Fruit fly (Drosophila melanogaster) whole organism, embryonic: Measurements from ENCODE around the gene cno.

Experiments used
- Abd-B ChIP-seq: fragments of 200-800 bp; sonication (Bioruptor generic); optimal IDR thresholded peaks from 2 replicates; lab custom pipeline; 2018; ENCODE audit warnings: missing biosample characterization, mild to moderate bottlenecking, missing genetic modification characterization, moderate library complexity
- CG10565 ChIP-seq: fragments of 200-800 bp; sonication (Bioruptor generic); optimal IDR thresholded peaks from 3 replicates; lab custom pipeline; 2016; ENCODE audit warnings: missing biosample characterization, mild to moderate bottlenecking, missing genetic modification characterization
- CG11093 ChIP-seq: fragments of 200-800 bp; sonication (Bioruptor generic); IDR thresholded peaks from 3 replicates; pipeline ENCODE4 v1.3.6; 2022; ENCODE audit warnings: missing biosample characterization, missing genetic modification characterization
- CG13296 ChIP-seq: fragments of 200-800 bp; sonication (Bioruptor generic); optimal IDR thresholded peaks from 3 replicates; lab custom pipeline; 2018; ENCODE audit warnings: missing biosample characterization, mild to moderate bottlenecking, missing genetic modification characterization
- CG14050 ChIP-seq: fragments of 200-800 bp; sonication (Bioruptor generic); IDR thresholded peaks from 3 replicates; pipeline ENCODE4 v1.3.6; 2022; ENCODE audit warnings: missing biosample characterization, missing genetic modification characterization
- CG15696 ChIP-seq: fragments of 200-800 bp; sonication (Bioruptor generic); optimal IDR thresholded peaks from 2 replicates; lab custom pipeline; 2019; ENCODE audit warnings: missing biosample characterization, mild to moderate bottlenecking, missing genetic modification characterization, moderate library complexity
- CG17359 ChIP-seq: fragments of 200-800 bp; sonication (Bioruptor generic); optimal IDR thresholded peaks from 3 replicates; lab custom pipeline; 2018; ENCODE audit warnings: missing biosample characterization, mild to moderate bottlenecking, missing genetic modification characterization, moderate library complexity
- CG17802 ChIP-seq: fragments of 200-800 bp; sonication (Bioruptor generic); optimal IDR thresholded peaks from 2 replicates; lab custom pipeline; 2018; ENCODE audit warnings: missing biosample characterization, mild to moderate bottlenecking, missing genetic modification characterization, moderate library complexity
- CG18262 ChIP-seq: fragments of 200-800 bp; optimal IDR thresholded peaks from 3 replicates; lab custom pipeline; 2019; ENCODE audit warnings: missing biosample characterization, mild to moderate bottlenecking, missing genetic modification characterization, moderate library complexity
- CG1832 ChIP-seq: fragments of 200-800 bp; sonication (Bioruptor generic); optimal IDR thresholded peaks from 2 replicates; lab custom pipeline; 2017; ENCODE audit warnings: missing biosample characterization, mild to moderate bottlenecking, missing genetic modification characterization, inconsistent platforms
- CG31365 ChIP-seq: fragments of 200-800 bp; sonication (Bioruptor generic); optimal IDR thresholded peaks from 2 replicates; lab custom pipeline; 2018; ENCODE audit warnings: missing biosample characterization, mild to moderate bottlenecking, missing genetic modification characterization
- CG32767 ChIP-seq: fragments of 200-800 bp; sonication (Bioruptor generic); IDR thresholded peaks from 2 replicates; pipeline ENCODE4 v1.3.6; 2022; ENCODE audit warnings: missing biosample characterization, missing genetic modification characterization
- CG34376 ChIP-seq: fragments of 200-800 bp; sonication (Bioruptor generic); optimal IDR thresholded peaks from 2 replicates; lab custom pipeline; 2018; ENCODE audit warnings: missing biosample characterization, mild to moderate bottlenecking, missing genetic modification characterization
- CG4404 ChIP-seq: fragments of 200-800 bp; sonication (Bioruptor generic); IDR thresholded peaks from 2 replicates; pipeline ENCODE4 v1.3.6; 2022; ENCODE audit warnings: missing biosample characterization, missing genetic modification characterization
- CG6272 ChIP-seq: fragments of 200-800 bp; sonication (Bioruptor generic); IDR thresholded peaks from 2 replicates; pipeline ENCODE4 v1.3.6; 2022; ENCODE audit warnings: missing biosample characterization, missing genetic modification characterization
- CG8290 ChIP-seq, 3 experiments: fragments of 200-800 bp; sonication (Bioruptor generic); optimal IDR thresholded peaks; 2 replicates each; lab custom pipeline; 2016 to 2019; ENCODE audit warnings: missing biosample characterization in 3 of 3, missing genetic modification characterization in 3 of 3, mild to moderate bottlenecking in 2 of 3, moderate library complexity in 1 of 3
- Dek ChIP-seq: fragments of 200-800 bp; sonication (Bioruptor generic); optimal IDR thresholded peaks from 3 replicates; lab custom pipeline; 2019; ENCODE audit warnings: missing biosample characterization, mild to moderate bottlenecking, missing genetic modification characterization, moderate library complexity
- Elba2 ChIP-seq: fragments of 200-800 bp; sonication (Bioruptor generic); optimal IDR thresholded peaks from 3 replicates; lab custom pipeline; 2016; ENCODE audit warnings: missing biosample characterization, missing genetic modification characterization
- Hey ChIP-seq: fragments of 200-800 bp; sonication (Bioruptor generic); optimal IDR thresholded peaks from 3 replicates; lab custom pipeline; 2018; ENCODE audit warnings: missing biosample characterization, mild to moderate bottlenecking, missing genetic modification characterization
- MTF-1 ChIP-seq: fragments of 200-800 bp; sonication (Bioruptor generic); optimal IDR thresholded peaks from 2 replicates; lab custom pipeline; 2018; ENCODE audit warnings: missing biosample characterization, mild to moderate bottlenecking, missing genetic modification characterization, borderline replicate concordance
- Mad ChIP-seq: fragments of 200-800 bp; sonication (Bioruptor generic); optimal IDR thresholded peaks from 2 replicates; lab custom pipeline; 2016; ENCODE audit warnings: missing biosample characterization, missing genetic modification characterization
- Mrtf ChIP-seq: fragments of 200-800 bp; sonication (Bioruptor generic); IDR thresholded peaks from 3 replicates; pipeline ENCODE4 v1.3.6; 2022; ENCODE audit warnings: missing biosample characterization, missing genetic modification characterization
- NC2β ChIP-seq: fragments of 200-800 bp; sonication (Bioruptor generic); optimal IDR thresholded peaks from 2 replicates; lab custom pipeline; 2016; ENCODE audit warnings: missing biosample characterization, missing genetic modification characterization
- Ssrp ChIP-seq: fragments of 200-800 bp; sonication (Bioruptor generic); optimal IDR thresholded peaks from 2 replicates; lab custom pipeline; 2018; ENCODE audit warnings: missing biosample characterization, mild to moderate bottlenecking, missing genetic modification characterization, moderate library complexity
- Stat92E ChIP-seq, 3 experiments: fragments of >200 bp in 2 of 3; fragments of 200-800 bp in 1 of 3; sonication (Bioruptor generic) in 1 of 3; optimal IDR thresholded peaks; 2 replicates each; lab custom pipeline; 2017 to 2019; ENCODE audit warnings: missing biosample characterization in 3 of 3, missing genetic modification characterization in 3 of 3, mild to moderate bottlenecking in 1 of 3, moderate library complexity in 1 of 3
- bab2 ChIP-seq: fragments of 200-800 bp; sonication (Bioruptor generic); optimal IDR thresholded peaks from 2 replicates; lab custom pipeline; 2016; ENCODE audit warnings: missing biosample characterization, missing genetic modification characterization
- bigmax ChIP-seq: fragments of 200-800 bp; sonication (Bioruptor generic); optimal IDR thresholded peaks from 2 replicates; lab custom pipeline; 2018; ENCODE audit warnings: missing biosample characterization, mild to moderate bottlenecking, missing genetic modification characterization
- chif ChIP-seq, 2 experiments: fragments of 200-800 bp; sonication (Bioruptor generic); optimal IDR thresholded peaks; 3 replicates each; lab custom pipeline; 2016; ENCODE audit warnings: missing biosample characterization in 2 of 2, missing genetic modification characterization in 2 of 2
- chinmo ChIP-seq: fragments of 200-800 bp; sonication (Bioruptor generic); IDR thresholded peaks from 4 replicates; pipeline ENCODE4 v1.3.6; 2022; ENCODE audit warnings: missing biosample characterization, missing genetic modification characterization; ENCODE audit not compliant: partially characterized antibody
- ci ChIP-seq: fragments of 200-800 bp; sonication (Bioruptor generic); IDR thresholded peaks from 3 replicates; pipeline ENCODE4 v1.3.6; 2022; ENCODE audit warnings: missing biosample characterization, missing genetic modification characterization
- danr ChIP-seq: fragments of 200-800 bp; sonication (Bioruptor generic); IDR thresholded peaks from 2 replicates; pipeline ENCODE4 v1.3.6; 2022; ENCODE audit warnings: missing biosample characterization, missing genetic modification characterization
- dmrt99B ChIP-seq: fragments of 200-800 bp; sonication (Bioruptor generic); optimal IDR thresholded peaks from 2 replicates; lab custom pipeline; 2018; ENCODE audit warnings: missing biosample characterization, mild to moderate bottlenecking, missing genetic modification characterization, moderate library complexity
- gce ChIP-seq: fragments of 200-800 bp; sonication (Bioruptor generic); IDR thresholded peaks from 3 replicates; pipeline ENCODE4 v1.3.6; 2022; ENCODE audit warnings: missing biosample characterization, missing genetic modification characterization
- gcm2 ChIP-seq: fragments of 200-800 bp; sonication (Bioruptor generic); optimal IDR thresholded peaks from 2 replicates; lab custom pipeline; 2016; ENCODE audit warnings: missing biosample characterization, missing genetic modification characterization
- h ChIP-seq: fragments of >200 bp; optimal IDR thresholded peaks from 2 replicates; lab custom pipeline; 2017
- her ChIP-seq: fragments of 200-800 bp; sonication (Bioruptor generic); optimal IDR thresholded peaks from 2 replicates; lab custom pipeline; 2016; ENCODE audit warnings: missing biosample characterization, missing genetic modification characterization
- insv ChIP-seq, 2 experiments: fragments of 200-800 bp; sonication (Bioruptor generic); optimal IDR thresholded peaks; 3 replicates each; lab custom pipeline; 2016 to 2018; ENCODE audit warnings: missing biosample characterization in 2 of 2, missing genetic modification characterization in 2 of 2
- jing ChIP-seq: fragments of 200-800 bp; sonication (Bioruptor generic); optimal IDR thresholded peaks from 2 replicates; lab custom pipeline; 2018; ENCODE audit warnings: missing biosample characterization, mild to moderate bottlenecking, missing genetic modification characterization
- kay ChIP-seq: fragments of 200-800 bp; sonication (Bioruptor generic); optimal IDR thresholded peaks from 2 replicates; lab custom pipeline; 2016; ENCODE audit warnings: missing biosample characterization, missing genetic modification characterization
- ken ChIP-seq: fragments of 200-800 bp; sonication (Bioruptor generic); IDR thresholded peaks from 3 replicates; pipeline ENCODE4 v1.3.6; 2022; ENCODE audit warnings: missing biosample characterization, missing genetic modification characterization
- onecut ChIP-seq: fragments of 200-800 bp; sonication (Bioruptor generic); IDR thresholded peaks from 2 replicates; pipeline ENCODE4 v1.3.6; 2022; ENCODE audit warnings: missing biosample characterization, missing genetic modification characterization
- pan ChIP-seq, 4 experiments: fragments of >200 bp in 3 of 4; fragments of 200-800 bp in 1 of 4; sonication (Bioruptor generic) in 1 of 4; optimal IDR thresholded peaks in 3 of 4; IDR thresholded peaks in 1 of 4; 2 replicates each; pipeline versions ENCODE4 v1.3.6 to Lab custom; 2017 to 2022; ENCODE audit warnings: missing biosample characterization in 2 of 4, missing genetic modification characterization in 2 of 4, mixed read lengths in 1 of 4
- pnt ChIP-seq: fragments of 200-800 bp; sonication (Bioruptor generic); optimal IDR thresholded peaks from 3 replicates; lab custom pipeline; 2016; ENCODE audit warnings: missing biosample characterization, missing genetic modification characterization
- sc ChIP-seq, 3 experiments: fragments of >200 bp in 2 of 3; fragments of 200-800 bp in 1 of 3; sonication (Bioruptor generic) in 1 of 3; optimal IDR thresholded peaks; 2 replicates in 2 of 3; 3 replicates in 1 of 3; lab custom pipeline; 2017; ENCODE audit warnings: mild to moderate bottlenecking in 1 of 3, missing biosample characterization in 1 of 3, missing genetic modification characterization in 1 of 3, missing genetic modification reagents in 1 of 3
- sens ChIP-seq: fragments of 200-800 bp; sonication (Bioruptor generic); peaks from one replicate; lab custom pipeline; 2016; ENCODE audit warnings: missing biosample characterization, missing genetic modification characterization
- sima ChIP-seq: fragments of 200-800 bp; sonication (Bioruptor generic); optimal IDR thresholded peaks from 2 replicates; lab custom pipeline; 2016; ENCODE audit warnings: missing biosample characterization, missing genetic modification characterization
- sisA ChIP-seq: fragments of 200-800 bp; sonication (Bioruptor generic); IDR thresholded peaks from 2 replicates; pipeline ENCODE4 v1.3.6; 2022; ENCODE audit warnings: missing biosample characterization, missing genetic modification characterization
- sr ChIP-seq: fragments of 200-800 bp; sonication (Bioruptor generic); IDR thresholded peaks from 3 replicates; pipeline ENCODE4 v1.3.6; 2022; ENCODE audit warnings: missing biosample characterization, missing genetic modification characterization
- zfh1 ChIP-seq: fragments of 200-800 bp; sonication (Bioruptor generic); IDR thresholded peaks from 3 replicates; pipeline ENCODE4 v1.3.6; 2022; ENCODE audit warnings: missing biosample characterization, missing genetic modification characterization

Gene cno

DNA sequence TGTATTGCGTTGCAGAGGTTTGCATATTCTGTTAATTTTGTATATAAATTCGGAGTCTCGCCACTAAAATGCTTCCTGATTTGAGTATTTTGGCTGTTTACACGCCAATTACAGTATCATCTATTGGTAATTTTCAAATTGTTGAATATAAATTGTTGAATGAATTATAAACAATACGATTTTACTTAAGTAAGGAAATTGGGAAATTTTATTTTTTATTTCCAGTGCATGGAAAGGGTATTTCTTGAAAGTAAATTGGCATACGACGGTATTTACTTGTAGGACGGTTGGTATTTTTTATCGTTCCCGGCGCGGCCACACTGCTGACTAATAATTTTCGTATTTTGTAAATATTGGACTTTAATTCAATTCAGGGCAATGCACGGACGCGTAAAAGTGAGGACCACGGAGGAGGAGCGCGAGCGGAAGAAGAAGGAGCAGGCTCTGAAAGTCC, 89.4 kb downstream of the cno start, which contains the start of gene RabGGTa (continued):
- no peak for TF ChIP-seq CG4404 (GFP tag; lab: Robert Waterston, UW)
- TF ChIP-seq sima: no peak
- no peak for TF ChIP-seq CG10565 (GFP tag; lab: Kevin White, UChicago)
- peak; percentile 54 for TF ChIP-seq CG15696 (tag; lab: Kevin White, UChicago)
- no peak for TF ChIP-seq sr (GFP tag; lab: Robert Waterston, UW)
- peak; percentile 34 for TF ChIP-seq MTF-1 (GFP tag; lab: Kevin White, UChicago)
- peak; percentile 77 for TF ChIP-seq CG17359
- peak; percentile 25 to 50 for TF ChIP-seq chif (GFP tag; optimal IDR thresholded peaks at IDR 0.05; lab: Kevin White, UChicago)
- TF ChIP-seq pnt: peak; percentile 40
- no peak for TF ChIP-seq her (GFP tag; lab: Kevin White, UChicago)
- TF ChIP-seq Mad (GFP tag; lab: Kevin White, UChicago): no peak
- TF ChIP-seq CG13296 (GFP tag; lab: Kevin White, UChicago): peak; percentile 58
- TF ChIP-seq CG18262 (tag; lab: Kevin White, UChicago): peak; percentile 77
- TF ChIP-seq bigmax (GFP tag; lab: Kevin White, UChicago): no peak
- TF ChIP-seq Ssrp (tag; lab: Kevin White, UChicago): peak; percentile 79
- peak; percentile 47 for TF ChIP-seq Abd-B (GFP tag; lab: Kevin White, UChicago)
- TF ChIP-seq insv (GFP tag; optimal IDR thresholded peaks at IDR 0.05; lab: Kevin White, UChicago): no peak
- peak; percentile 39 for TF ChIP-seq jing
- TF ChIP-seq CG6272 (GFP tag; lab: Robert Waterston, UW): 0 out of 2 replicates have a peak, but pooled peaks have one; percentile 35
- peak; percentile 57 for TF ChIP-seq kay (GFP tag; lab: Kevin White, UChicago)
- TF ChIP-seq ken: peak; percentile 51; the same call in 1 of the 3 replicates
- TF ChIP-seq sisA (GFP tag; lab: Robert Waterston, UW): no peak
- peak; percentile 96 for TF ChIP-seq sens (GFP tag; lab: Kevin White, UChicago)
- no peak for TF ChIP-seq sc (optimal IDR thresholded peaks at IDR 0.05; lab: Kevin White, UChicago)
- TF ChIP-seq sc (GFP tag; optimal IDR thresholded peaks at IDR 0.05; lab: Kevin White, UChicago): peak; percentile 13
- TF ChIP-seq NC2β (GFP tag; lab: Kevin White, UChicago): peak; percentile 12
- TF ChIP-seq pan (optimal IDR thresholded peaks at IDR 0.05; lab: Kevin White, UChicago): no peak
- TF ChIP-seq pan (GFP tag; optimal IDR thresholded peaks at IDR 0.05 in 1 of 2, IDR thresholded peaks at IDR 0.05 in 1 of 2): peak in 1 of 2 experiments; percentile 81
- TF ChIP-seq h (lab: Kevin White, UChicago): no peak
- TF ChIP-seq CG17802 (tag; lab: Kevin White, UChicago): peak; percentile 13
- no peak for TF ChIP-seq Stat92E (GFP tag; optimal IDR thresholded peaks at IDR 0.05; lab: Kevin White, UChicago)
- TF ChIP-seq chinmo (GFP tag; lab: Robert Waterston, UW): no peak
- no peak for TF ChIP-seq gcm2
- TF ChIP-seq Elba2 (GFP tag; lab: Kevin White, UChicago): no peak
- 0 out of 3 replicates have a peak, but pooled peaks have one; percentile 32 for TF ChIP-seq Mrtf (GFP tag; lab: Robert Waterston, UW)
- TF ChIP-seq CG32767 (GFP tag; lab: Robert Waterston, UW): 0 out of 2 replicates have a peak, but pooled peaks have one; percentile 22
- TF ChIP-seq CG31365 (tag; lab: Kevin White, UChicago): no peak
- peak; percentile 61 for TF ChIP-seq CG14050 (GFP tag; lab: Robert Waterston, UW)
- peak; percentile 31 for TF ChIP-seq CG8290 (GFP tag; optimal IDR thresholded peaks at IDR 0.05; lab: Kevin White, UChicago)
- peak; percentile 13 to 60 for TF ChIP-seq CG8290 (tag; optimal IDR thresholded peaks at IDR 0.05; lab: Kevin White, UChicago)
- peak; percentile 76 for TF ChIP-seq bab2
- peak; percentile 35 for TF ChIP-seq CG34376 (GFP tag; lab: Kevin White, UChicago)
- TF ChIP-seq zfh1: peak; percentile 62; the same call in 2 of the 3 replicates
- no peak for TF ChIP-seq danr (GFP tag; lab: Robert Waterston, UW)
- TF ChIP-seq dmrt99B (tag; lab: Kevin White, UChicago): peak; percentile 71
- no peak for TF ChIP-seq Hey (tag; lab: Kevin White, UChicago)
- 0 out of 2 replicates have a peak, but pooled peaks have one; percentile 19 for TF ChIP-seq onecut (GFP tag; lab: Robert Waterston, UW)
- TF ChIP-seq CG11093 (GFP tag; lab: Robert Waterston, UW): no peak
- peak; percentile 76 for TF ChIP-seq Dek (tag; lab: Kevin White, UChicago)
- peak; percentile 62; the same call in 1 of the 3 replicates for TF ChIP-seq ci (GFP tag; lab: Robert Waterston, UW)
- no peak for TF ChIP-seq CG1832 (GFP tag; lab: Kevin White, UChicago)
- 0 out of 3 replicates have a peak, but pooled peaks have one; percentile 15 for TF ChIP-seq gce (GFP tag; lab: Robert Waterston, UW)
